Worm (Caenorhabditis elegans) whole organism, early embryonic: ENCODE results near the gene mig-5.

ENCODE experiments used
- B0310.2 ChIP-seq: sonication (generic microtip); optimal IDR thresholded peaks from 2 replicates; lab custom pipeline; 2016; ENCODE audit warnings: mild to moderate bottlenecking, missing genetic modification characterization, missing compliant biosample characterization
- F13C5.2 ChIP-seq: sonication (generic microtip); optimal IDR thresholded peaks from 2 replicates; lab custom pipeline; 2017; ENCODE audit warnings: mild to moderate bottlenecking, missing genetic modification characterization, inconsistent platforms, missing compliant biosample characterization
- aly-1 ChIP-seq: sonication (generic microtip); optimal IDR thresholded peaks from 2 replicates; lab custom pipeline; 2016; ENCODE audit warnings: missing genetic modification characterization, missing compliant biosample characterization
- ama-1 ChIP-seq: fragments of 150-350 bp; optimal IDR thresholded peaks from 2 replicates; lab custom pipeline; 2014
- ceh-13 ChIP-seq: fragments of 200-800 bp; sonication (Bioruptor generic); optimal IDR thresholded peaks from 2 replicates; lab custom pipeline; 2018; ENCODE audit warnings: mild to moderate bottlenecking, missing genetic modification characterization, missing compliant biosample characterization
- ceh-36 ChIP-seq: sonication (generic microtip); optimal IDR thresholded peaks from 2 replicates; lab custom pipeline; 2016; ENCODE audit warnings: missing genetic modification characterization, inconsistent platforms, missing compliant biosample characterization
- ets-7 ChIP-seq: sonication (generic microtip); optimal IDR thresholded peaks from 2 replicates; lab custom pipeline; 2016; ENCODE audit warnings: missing genotype, missing genetic modification characterization, missing compliant biosample characterization
- flt-1 ChIP-seq: fragments of 200-800 bp; sonication (Bioruptor generic); IDR thresholded peaks from 2 replicates; pipeline ENCODE4 v1.3.6; 2022; ENCODE audit warnings: missing genetic modification characterization, missing compliant biosample characterization
- hmbx-1 ChIP-seq: sonication (generic microtip); optimal IDR thresholded peaks from 2 replicates; lab custom pipeline; 2016; ENCODE audit warnings: mild to moderate bottlenecking, missing genetic modification characterization, missing compliant biosample characterization
- hmg-4 ChIP-seq: fragments of 200-800 bp; sonication (Bioruptor generic); optimal IDR thresholded peaks from 2 replicates; lab custom pipeline; 2018; ENCODE audit warnings: mild to moderate bottlenecking, missing genetic modification characterization, missing compliant biosample characterization
- hnd-1 ChIP-seq: sonication (generic microtip); optimal IDR thresholded peaks from 2 replicates; lab custom pipeline; 2016; ENCODE audit warnings: missing genetic modification characterization, missing compliant biosample characterization
- pes-1 ChIP-seq: fragments of 200-800 bp; sonication (Bioruptor generic); IDR thresholded peaks from 2 replicates; pipeline ENCODE4 v1.3.6; 2022; ENCODE audit warnings: missing genetic modification reagents, missing genetic modification characterization, missing compliant biosample characterization
- scrt-1 ChIP-seq: fragments of 200-800 bp; sonication (Bioruptor generic); IDR thresholded peaks from 2 replicates; pipeline ENCODE4 v1.3.6; 2022; ENCODE audit warnings: missing genetic modification characterization, missing compliant biosample characterization
- sea-1 ChIP-seq: fragments of 200-800 bp; sonication (Bioruptor generic); conservative IDR thresholded peaks from 2 replicates; pipeline ENCODE4 v1.3.6; 2022; ENCODE audit warnings: missing genetic modification characterization, missing compliant biosample characterization
- tbx-11 ChIP-seq: fragments of 200-800 bp; sonication (Bioruptor generic); IDR thresholded peaks from 2 replicates; pipeline ENCODE4 v1.3.6; 2022; ENCODE audit warnings: missing genetic modification characterization, missing compliant biosample characterization
- tbx-37 ChIP-seq: fragments of 200-800 bp; sonication (Bioruptor generic); conservative IDR thresholded peaks from 2 replicates; pipeline ENCODE4 v1.3.6; 2022; ENCODE audit warnings: missing genetic modification reagents, missing genetic modification characterization, missing compliant biosample characterization
- tra-4 ChIP-seq: sonication (generic microtip); optimal IDR thresholded peaks from 2 replicates; lab custom pipeline; 2017; ENCODE audit warnings: missing genetic modification characterization, missing compliant biosample characterization

mig-5 gene

DNA sequence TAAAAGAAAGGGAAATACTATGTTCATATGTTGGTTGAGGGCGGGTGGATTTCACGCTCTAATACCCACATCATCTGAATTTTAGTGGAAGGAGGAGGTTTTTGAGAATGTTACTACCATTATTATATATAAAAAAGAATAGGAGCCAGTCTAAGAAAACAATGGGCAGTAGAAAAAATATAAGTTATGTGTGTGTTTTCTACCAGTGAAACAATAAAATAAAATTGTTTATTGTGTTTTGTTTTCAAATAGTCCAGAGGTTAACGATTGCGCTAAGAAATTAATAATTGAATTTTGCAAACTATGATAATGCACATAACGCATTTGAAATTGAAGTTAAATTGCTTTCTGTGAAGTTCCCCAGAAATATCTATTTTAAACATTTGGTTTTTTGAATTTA is 24.7 kb upstream of the mig-5 start, which contains the start of gene M110.8:
Gene M110.8 (minus strand): TSS at position 101 of the 400 bp plus-strand sequence.
- TF ChIP-seq pes-1 (GFP tag; lab: Robert Waterston, UW) (no peak), sea-1 (GFP tag; lab: Robert Waterston, UW) (no peak), hnd-1 (tag; lab: Kevin White, UChicago) (no peak), tbx-37 (GFP tag; lab: Robert Waterston, UW) (no peak), ceh-13 (GFP tag; lab: Kevin White, UChicago) (no peak), ceh-36 (tag; lab: Kevin White, UChicago) (no peak), tra-4 (tag; lab: Kevin White, UChicago) (no peak), hmg-4 (no peak), ama-1 (lab: Kevin White, UChicago) (no peak)

DNA sequence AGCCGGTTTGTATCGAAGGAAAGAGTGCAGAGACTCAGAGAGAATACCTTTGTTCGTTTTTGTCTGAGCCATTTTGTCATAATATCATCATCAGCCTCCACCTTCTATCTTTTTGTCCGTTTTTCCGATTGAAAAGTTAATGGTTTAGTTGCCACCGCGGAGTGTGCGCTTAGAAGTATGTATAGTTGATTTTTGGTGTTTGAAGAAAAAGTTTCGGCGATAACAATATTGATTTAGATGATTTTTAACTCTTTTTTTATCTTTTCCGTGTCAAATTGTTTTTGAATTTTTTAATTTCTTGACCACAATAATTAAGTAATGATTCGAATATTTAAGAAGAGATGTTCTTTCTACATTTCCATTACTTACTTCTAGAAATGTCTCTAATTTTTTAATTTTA is 20.8 kb upstream of the mig-5 start:
- TF ChIP-seq hmbx-1 (tag; lab: Kevin White, UChicago) (no peak), F13C5.2 (tag; lab: Kevin White, UChicago) (no peak), B0310.2 (tag; lab: Kevin White, UChicago) (no peak), sea-1 (GFP tag; lab: Robert Waterston, UW) (no peak), ceh-36 (tag; lab: Kevin White, UChicago) (no peak), scrt-1 (GFP tag; lab: Robert Waterston, UW) (no peak)

DNA sequence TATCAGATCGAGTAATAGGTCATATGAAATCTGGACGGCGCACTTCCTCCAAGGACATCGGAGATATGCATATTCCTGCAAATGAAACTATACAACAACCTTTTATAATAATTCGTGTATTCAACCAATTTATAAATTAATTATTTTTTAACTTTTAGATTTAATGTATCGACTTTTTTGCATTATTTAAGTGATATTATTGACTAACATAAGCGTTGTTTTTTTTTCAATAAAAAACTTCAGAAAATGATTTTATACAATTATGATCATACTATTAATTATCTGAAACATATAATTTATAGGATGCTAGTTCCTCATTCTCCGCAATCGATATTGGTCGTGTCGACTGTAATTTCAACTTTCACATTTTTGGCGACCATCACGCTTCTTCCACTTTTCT is 19.2 kb upstream of the mig-5 start, which contains the start of gene col-76:
Gene col-76 (plus strand): TSS at position 301 of the 400 bp plus-strand sequence.
- TF ChIP-seq scrt-1 (GFP tag; lab: Robert Waterston, UW) (no peak), tbx-11 (no peak), hmg-4 (no peak), hmbx-1 (tag; lab: Kevin White, UChicago) (no peak), B0310.2 (tag; lab: Kevin White, UChicago) (no peak)

DNA sequence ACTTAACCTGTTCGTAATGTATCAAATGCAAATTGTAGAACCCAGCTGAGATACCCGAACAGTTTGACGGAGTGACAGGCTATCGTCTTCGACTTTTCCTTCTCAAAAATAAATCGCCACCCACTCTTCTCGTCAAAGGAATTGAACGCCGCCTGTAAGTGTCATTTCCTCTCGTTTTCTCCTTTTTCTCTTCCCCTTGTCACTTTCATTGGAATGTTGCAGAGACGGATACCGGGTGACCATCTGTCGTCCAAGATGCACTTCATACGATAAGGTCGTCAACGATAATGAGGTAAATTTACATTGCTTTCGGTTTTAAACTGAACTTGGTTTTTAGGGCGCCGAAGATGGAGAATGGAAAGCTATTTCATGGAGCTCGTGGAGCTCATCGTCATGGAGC is 15.0 kb upstream of the mig-5 start:
- TF ChIP-seq tbx-11 (no peak), sea-1 (GFP tag; lab: Robert Waterston, UW) (no peak), F13C5.2 (tag; lab: Kevin White, UChicago) (no peak), ets-7 (tag; lab: Kevin White, UChicago) (no peak)

DNA sequence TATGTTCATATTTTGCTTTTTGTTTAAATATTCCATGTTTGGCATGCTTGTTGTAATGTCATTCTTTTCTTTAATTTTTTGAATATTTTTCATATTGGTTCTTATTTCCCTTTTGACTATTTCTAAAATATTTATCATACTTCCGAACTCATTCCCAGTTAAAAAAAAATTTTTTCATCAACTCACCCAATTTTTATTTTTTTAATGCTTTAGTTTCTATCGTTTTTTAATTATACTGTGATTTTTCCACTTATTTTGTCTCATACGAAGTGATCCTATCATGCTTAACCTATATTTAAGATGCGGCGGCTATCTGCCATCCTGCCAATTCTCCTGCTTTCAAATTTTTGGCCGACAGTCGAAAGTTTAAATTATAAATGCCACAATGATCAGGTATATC is 13.7 kb upstream of the mig-5 start, which contains the start of gene qua-1:
Gene qua-1 (plus strand): TSS at position 301 of the 400 bp plus-strand sequence.
- TF ChIP-seq sea-1 (GFP tag; lab: Robert Waterston, UW) (no peak), aly-1 (tag; lab: Kevin White, UChicago) (no peak), pes-1 (GFP tag; lab: Robert Waterston, UW) (no peak), ets-7 (tag; lab: Kevin White, UChicago) (no peak)

DNA sequence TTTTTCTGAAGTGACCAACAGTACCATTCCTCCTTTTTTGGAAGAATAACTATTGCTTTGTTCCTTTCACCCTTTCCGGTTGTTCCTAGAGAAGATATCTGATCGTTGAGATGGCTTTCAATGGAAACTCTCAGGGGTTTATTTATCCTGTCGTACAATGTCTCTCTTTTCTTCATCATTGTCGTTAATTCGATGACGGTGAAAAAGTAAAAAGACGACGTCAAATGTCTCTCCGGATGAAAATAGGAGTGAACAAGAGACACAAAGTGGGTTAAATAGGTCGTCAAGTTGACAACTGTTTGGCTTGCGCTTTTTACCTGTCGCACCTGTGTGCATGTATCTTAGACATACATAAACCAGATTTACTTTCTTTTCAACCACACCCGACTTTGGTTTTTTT is 9.1 kb upstream of the mig-5 start:
- no peak for TF ChIP-seq flt-1 (GFP tag; lab: Robert Waterston, UW)

DNA sequence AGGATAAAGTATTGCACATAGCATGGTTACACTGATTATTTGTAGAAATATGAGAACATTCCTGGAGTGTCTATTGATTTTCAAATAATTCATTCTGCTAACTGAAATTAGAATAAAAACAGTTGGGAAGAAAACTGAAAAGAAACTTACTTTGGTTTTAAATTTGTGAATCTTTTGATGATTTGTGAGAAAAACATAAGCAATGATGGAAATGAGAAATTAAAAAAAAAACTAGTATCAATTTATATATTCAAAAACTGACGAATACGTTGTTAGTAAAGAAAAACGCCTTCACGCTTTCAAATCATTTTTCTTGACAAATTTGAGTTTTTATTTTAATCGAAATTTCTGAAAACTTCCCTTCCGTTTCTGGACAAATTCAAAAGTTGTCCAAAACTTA is 8.3 kb upstream of the mig-5 start, which contains the start of gene T05C12.9:
Gene T05C12.9 (minus strand): TSS at position 101 of the 400 bp plus-strand sequence.
- TF ChIP-seq tbx-11 (no peak), flt-1 (GFP tag; lab: Robert Waterston, UW) (no peak), pes-1 (GFP tag; lab: Robert Waterston, UW) (no peak), hmg-4 (no peak), tbx-37 (GFP tag; lab: Robert Waterston, UW) (no peak), sea-1 (GFP tag; lab: Robert Waterston, UW) (no peak), hnd-1 (tag; lab: Kevin White, UChicago) (no peak), tra-4 (tag; lab: Kevin White, UChicago) (no peak), ama-1 (lab: Kevin White, UChicago) (no peak), hmbx-1 (tag; lab: Kevin White, UChicago) (no peak), B0310.2 (tag; lab: Kevin White, UChicago) (no peak), ceh-36 (tag; lab: Kevin White, UChicago) (no peak), ceh-13 (GFP tag; lab: Kevin White, UChicago) (no peak)

DNA sequence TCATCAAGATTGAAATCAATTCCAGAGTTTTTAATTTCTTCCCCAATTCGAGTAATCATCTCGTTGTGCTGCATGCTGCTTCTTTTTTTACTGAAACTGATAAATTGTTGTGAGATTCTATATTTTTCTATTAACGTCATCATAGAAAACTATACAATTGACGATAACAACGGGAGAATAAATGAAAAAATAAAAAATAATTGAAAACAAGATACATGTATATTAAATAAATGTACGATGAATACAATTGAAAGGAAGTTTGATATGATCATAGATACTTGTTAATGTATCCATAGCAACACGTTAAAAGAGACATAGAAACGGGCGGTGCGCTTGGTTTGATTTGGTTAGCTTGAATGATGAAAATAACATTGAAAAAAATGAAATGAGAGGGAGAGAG is 5.6 kb upstream of the mig-5 start, which contains the start of gene T05C12.8:
Gene T05C12.8 (minus strand): TSS at position 101 of the 400 bp plus-strand sequence.
- no peak for TF ChIP-seq tra-4 (tag; lab: Kevin White, UChicago)

DNA sequence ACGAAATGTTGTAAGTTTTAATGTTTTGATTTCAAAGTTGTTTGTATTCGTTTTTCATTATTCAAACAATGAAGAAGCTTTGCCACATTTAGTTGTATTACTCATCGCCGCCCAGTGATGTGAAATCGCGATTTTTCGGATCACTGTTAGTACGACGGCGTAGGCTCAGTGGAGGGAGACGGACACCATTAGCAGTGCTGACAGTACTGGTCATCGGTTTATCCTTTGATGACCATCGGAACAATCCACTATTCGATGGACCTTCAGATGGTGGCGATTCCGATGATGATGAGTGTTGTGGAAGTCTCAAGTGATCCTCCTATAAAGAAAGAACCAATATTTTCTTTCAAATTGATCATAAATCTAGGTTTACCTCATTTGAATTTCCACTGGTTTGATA is 2.7 kb upstream of the mig-5 start:
- TF ChIP-seq tbx-37 (GFP tag; lab: Robert Waterston, UW) (no peak), ets-7 (tag; lab: Kevin White, UChicago) (no peak), aly-1 (tag; lab: Kevin White, UChicago) (no peak), ama-1 (lab: Kevin White, UChicago) (no peak), ceh-13 (GFP tag; lab: Kevin White, UChicago) (no peak), scrt-1 (GFP tag; lab: Robert Waterston, UW) (no peak), hmg-4 (no peak), tbx-11 (no peak)
